Worm (Caenorhabditis elegans) whole organism, L3 larva: ENCODE measurements around the gene snrp-3.
A peak's percentile ranks its signal among the peaks of the same experiment; 100 is the strongest.

Experiments used
- R02D3.7 ChIP-seq: fragments of 150-350 bp; optimal IDR thresholded peaks from 2 replicates; lab custom pipeline; 2014; ENCODE audit warnings: missing biosample characterization, missing genetic modification characterization
- aly-2 ChIP-seq: fragments of 150-350 bp; optimal IDR thresholded peaks from 2 replicates; lab custom pipeline; 2014; ENCODE audit warnings: missing biosample characterization, missing genetic modification characterization
- ama-1 ChIP-seq: fragments of 150-350 bp; optimal IDR thresholded peaks from 2 replicates; lab custom pipeline; 2018
- ceh-16 ChIP-seq: sonication (generic microtip); optimal IDR thresholded peaks from 2 replicates; lab custom pipeline; 2017; ENCODE audit warnings: missing biosample characterization, missing genetic modification characterization
- ceh-28 ChIP-seq: fragments of 150-350 bp; optimal IDR thresholded peaks from 2 replicates; lab custom pipeline; 2014; ENCODE audit warnings: missing biosample characterization, missing genetic modification reagents, missing genetic modification characterization
- ceh-82 ChIP-seq: fragments of 150-350 bp; optimal IDR thresholded peaks from 2 replicates; lab custom pipeline; 2014; ENCODE audit warnings: missing biosample characterization, missing genetic modification characterization
- ceh-9 ChIP-seq: sonication (generic microtip); optimal IDR thresholded peaks from 2 replicates; lab custom pipeline; 2018; ENCODE audit warnings: missing biosample characterization, missing genetic modification characterization
- egl-27 ChIP-seq: sonication (generic microtip); optimal IDR thresholded peaks from 4 replicates; lab custom pipeline; 2017; ENCODE audit warnings: missing biosample characterization, missing genetic modification reagents, missing genetic modification characterization
- egl-5 ChIP-seq: fragments of 150-350 bp; optimal IDR thresholded peaks from 2 replicates; lab custom pipeline; 2017; ENCODE audit warnings: missing biosample characterization, missing genetic modification reagents, missing genetic modification characterization, inconsistent platforms
- elt-2 ChIP-seq: sonication (generic microtip); optimal IDR thresholded peaks from 2 replicates; lab custom pipeline; 2016; ENCODE audit warnings: missing genetic modification reagents, mild to moderate bottlenecking, missing genetic modification characterization, missing compliant biosample characterization
- eor-1 ChIP-seq, 2 experiments: fragments of 150-350 bp; optimal IDR thresholded peaks; 2 replicates each; lab custom pipeline; 2014 to 2018; ENCODE audit warnings: missing biosample characterization in 2 of 2, missing genetic modification characterization in 2 of 2
- fos-1 ChIP-seq: fragments of 150-350 bp; optimal IDR thresholded peaks from 2 replicates; lab custom pipeline; 2014; ENCODE audit warnings: missing biosample characterization, missing genetic modification characterization
- jun-1 ChIP-seq: fragments of 150-350 bp; optimal IDR thresholded peaks from 2 replicates; lab custom pipeline; 2014; ENCODE audit warnings: missing biosample characterization, missing genetic modification reagents, missing genetic modification characterization
- lin-15B ChIP-seq: fragments of 150-350 bp; optimal IDR thresholded peaks from 2 replicates; lab custom pipeline; 2014; ENCODE audit warnings: missing biosample characterization, missing genetic modification characterization
- lin-39 ChIP-seq: fragments of 150-350 bp; optimal IDR thresholded peaks from 2 replicates; lab custom pipeline; 2018; ENCODE audit warnings: missing biosample characterization, missing genetic modification reagents, missing genetic modification characterization
- mdl-1 ChIP-seq: fragments of 150-350 bp; optimal IDR thresholded peaks from 2 replicates; lab custom pipeline; 2014; ENCODE audit warnings: missing biosample characterization, missing genetic modification characterization
- mml-1 ChIP-seq: fragments of 150-350 bp; sonication (generic microtip); optimal IDR thresholded peaks from 3 replicates; lab custom pipeline; 2014; ENCODE audit warnings: missing biosample characterization, missing genetic modification characterization
- nfya-1 ChIP-seq: sonication (generic microtip); optimal IDR thresholded peaks from 2 replicates; lab custom pipeline; 2017; ENCODE audit warnings: missing genetic modification characterization, mild to moderate bottlenecking, missing compliant biosample characterization, antibody characterized with exemption, moderate library complexity; ENCODE audit not compliant: insufficient read depth
- nhr-11 ChIP-seq: fragments of 150-350 bp; optimal IDR thresholded peaks from 2 replicates; lab custom pipeline; 2014; ENCODE audit warnings: missing biosample characterization, missing genetic modification characterization
- nhr-23 ChIP-seq: fragments of 150-350 bp; optimal IDR thresholded peaks from 2 replicates; lab custom pipeline; 2014; ENCODE audit warnings: missing biosample characterization, missing genetic modification reagents, missing genetic modification characterization
- nhr-237 ChIP-seq: fragments of 150-350 bp; optimal IDR thresholded peaks from 2 replicates; lab custom pipeline; 2014; ENCODE audit warnings: missing biosample characterization, missing genetic modification characterization
- nhr-28 ChIP-seq: fragments of 150-350 bp; optimal IDR thresholded peaks from 2 replicates; lab custom pipeline; 2014; ENCODE audit warnings: missing biosample characterization, missing genetic modification characterization
- nhr-43 ChIP-seq: sonication (generic microtip); optimal IDR thresholded peaks from 2 replicates; lab custom pipeline; 2016; ENCODE audit warnings: mild to moderate bottlenecking, missing genetic modification characterization, missing compliant biosample characterization; ENCODE audit not compliant: poor library complexity, severe bottlenecking
- nhr-76 ChIP-seq: fragments of 150-350 bp; sonication (generic microtip); optimal IDR thresholded peaks from 5 replicates; lab custom pipeline; 2014; ENCODE audit warnings: missing biosample characterization, missing genetic modification characterization
- nhr-77 ChIP-seq: fragments of 150-350 bp; optimal IDR thresholded peaks from 2 replicates; lab custom pipeline; 2014; ENCODE audit warnings: missing biosample characterization, missing genetic modification characterization
- pha-4 ChIP-seq: fragments of 150-350 bp; optimal IDR thresholded peaks from 2 replicates; lab custom pipeline; 2014; ENCODE audit warnings: missing biosample characterization, missing genetic modification reagents, missing genetic modification characterization
- pqm-1 ChIP-seq: fragments of 150-350 bp; optimal IDR thresholded peaks from 2 replicates; lab custom pipeline; 2017; ENCODE audit warnings: missing biosample characterization, missing genetic modification characterization, inconsistent platforms
- sea-2 ChIP-seq: fragments of 150-350 bp; sonication (generic microtip); optimal IDR thresholded peaks from 4 replicates; lab custom pipeline; 2014; ENCODE audit warnings: missing biosample characterization, missing genetic modification reagents, missing genetic modification characterization
- tbx-2 ChIP-seq: sonication (generic microtip); optimal IDR thresholded peaks from 2 replicates; lab custom pipeline; 2016; ENCODE audit warnings: mild to moderate bottlenecking, missing genetic modification characterization, missing compliant biosample characterization
- unc-39 ChIP-seq: sonication (generic microtip); optimal IDR thresholded peaks from 4 replicates; lab custom pipeline; 2017; ENCODE audit warnings: missing biosample characterization, missing genetic modification characterization
- unc-62 ChIP-seq: fragments of 150-350 bp; sonication (generic microtip); optimal IDR thresholded peaks from 4 replicates; lab custom pipeline; 2014; ENCODE audit warnings: missing biosample characterization, missing genetic modification reagents, missing genetic modification characterization
- ztf-11 ChIP-seq: fragments of 150-350 bp; optimal IDR thresholded peaks from 2 replicates; lab custom pipeline; 2014; ENCODE audit warnings: missing biosample characterization, missing genetic modification characterization
- ztf-4 ChIP-seq: fragments of 150-350 bp; optimal IDR thresholded peaks from 2 replicates; lab custom pipeline; 2014; ENCODE audit warnings: missing biosample characterization, missing genetic modification characterization

snrp-3 gene

DNA sequence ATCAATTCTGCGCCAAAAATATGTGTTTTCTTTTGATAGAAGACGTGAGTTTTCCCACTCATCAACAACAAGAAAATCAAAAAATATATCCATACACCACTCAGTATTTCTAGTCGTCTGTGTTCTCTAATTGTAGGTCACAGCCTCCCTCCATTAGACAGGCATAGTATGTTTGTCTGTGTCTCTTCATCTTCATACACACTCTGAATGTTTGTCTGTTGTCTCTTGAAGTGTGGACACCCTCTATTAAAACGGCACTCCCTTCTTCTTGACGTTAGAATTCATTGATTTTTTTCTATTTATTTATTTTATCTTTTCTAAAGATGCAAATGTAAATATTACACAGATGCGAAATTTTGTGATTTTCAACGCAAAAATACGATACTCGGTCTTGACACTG lies 49.7 kb upstream of the snrp-3 start:
- TF ChIP-seq nhr-23 (peak; percentile 52), nfya-1 (tag; lab: Kevin White, UChicago) (peak; percentile 35), nhr-43 (tag; lab: Kevin White, UChicago) (no peak), pha-4 (tag; lab: Kevin White, UChicago) (peak; percentile 51), lin-15B (no peak)

DNA sequence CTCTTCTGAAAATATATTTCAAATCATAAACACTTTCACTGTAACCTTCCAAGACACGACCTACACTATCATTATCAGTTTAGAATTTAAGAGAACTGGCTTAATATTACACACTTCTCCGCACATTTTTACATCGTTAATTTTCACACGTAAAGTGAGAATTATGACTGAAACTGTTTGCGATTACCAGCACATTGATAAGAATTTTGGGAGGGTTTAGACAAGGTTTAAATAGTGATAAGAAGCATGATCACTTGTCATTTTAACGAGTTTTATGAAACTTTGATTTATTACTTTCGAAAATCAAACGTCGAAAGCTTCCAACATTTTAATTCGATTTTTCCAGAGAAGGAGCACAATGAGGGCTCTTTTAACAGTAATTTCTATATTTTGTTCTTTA lies 42.9 kb upstream of the snrp-3 start, which contains the start of gene F21D5.3:
Gene F21D5.3 (plus strand): TSS at position 347 of the 400 bp plus-strand sequence.
- TF ChIP-seq elt-2, result peak; percentile 94
- no peak for TF ChIP-seq mdl-1 (tag; lab: Kevin White, UChicago)
- no peak for TF ChIP-seq unc-62
- no peak for TF ChIP-seq eor-1 (tag; optimal IDR thresholded peaks at IDR 0.05; lab: Kevin White, UChicago)
- peak; percentile 96 for TF ChIP-seq pqm-1 (tag; lab: Kevin White, UChicago)
- peak; percentile 6 for TF ChIP-seq pha-4 (tag; lab: Kevin White, UChicago)
- TF ChIP-seq ztf-4, result no peak
- TF ChIP-seq jun-1, result peak; percentile 16

DNA sequence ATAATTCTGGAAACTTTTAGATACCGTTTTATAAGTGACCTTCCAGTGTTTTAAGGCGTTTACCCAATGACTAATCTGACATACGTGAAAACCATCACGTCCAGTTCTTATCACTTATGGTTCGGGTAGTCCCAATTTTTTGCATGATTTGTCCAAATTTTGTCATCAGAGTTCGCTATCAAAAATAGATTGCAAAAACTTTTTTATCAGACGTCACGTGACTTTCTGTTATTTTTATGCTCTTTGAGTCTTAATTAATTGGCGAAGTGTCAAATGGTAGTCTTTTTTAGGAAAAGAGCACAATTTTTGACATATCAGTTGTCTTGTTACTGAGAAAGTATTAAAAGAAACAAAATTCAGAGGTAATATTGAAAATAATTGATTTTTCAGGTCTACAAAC lies 42.0 kb upstream of the snrp-3 start:
- TF ChIP-seq elt-2 (peak; percentile 90), pha-4 (tag; lab: Kevin White, UChicago) (peak; percentile 45), pqm-1 (tag; lab: Kevin White, UChicago) (peak; percentile 66), ama-1 (lab: Kevin White, UChicago) (no peak)

DNA sequence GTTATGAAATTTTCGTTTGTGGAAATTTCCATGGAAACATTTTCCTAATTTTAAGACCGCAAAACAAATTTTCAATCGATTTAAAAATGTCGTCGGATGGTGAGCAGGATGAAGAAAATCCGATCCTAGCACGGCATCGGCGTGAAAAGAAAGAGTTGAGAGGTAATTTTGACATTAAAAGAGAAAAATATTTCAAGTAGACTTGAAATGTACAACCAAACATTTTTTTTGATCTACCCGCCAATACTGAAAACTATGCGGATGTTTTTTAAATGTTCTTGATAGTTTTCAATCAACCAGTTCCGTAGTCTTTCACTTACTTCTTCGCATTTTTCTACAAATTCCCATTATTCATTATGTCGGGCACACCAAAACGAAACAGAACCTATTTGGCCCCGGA lies 40.5 kb upstream of the snrp-3 start, which contains the start of gene otub-3:
Gene otub-3 (plus strand): TSS at position 56 of the 400 bp plus-strand sequence.
- no peak for TF ChIP-seq nhr-28 (tag; lab: Kevin White, UChicago)
- TF ChIP-seq, all 47 proteins: peak for 0

DNA sequence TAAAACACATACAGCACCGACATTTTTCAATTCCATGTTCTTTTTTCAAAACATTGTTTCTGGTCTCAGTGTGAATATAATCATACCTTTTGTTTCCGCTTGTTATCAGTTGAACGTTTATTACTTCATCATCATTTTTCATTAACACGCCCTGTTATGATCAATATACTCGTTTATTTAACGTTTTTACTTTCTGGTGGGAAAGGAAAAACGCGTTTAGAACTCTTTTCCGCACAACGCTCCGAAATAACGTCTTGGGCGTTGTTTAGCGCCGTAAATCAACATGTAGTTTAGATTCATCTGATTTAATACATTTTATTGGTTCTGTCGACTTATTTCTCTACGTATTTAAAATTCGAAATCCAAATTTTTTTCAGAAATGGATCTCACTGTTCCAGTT lies 37.7 kb upstream of the snrp-3 start, which contains the start of gene pgm-3:
Gene pgm-3 (plus strand): TSS at position 378 of the 400 bp plus-strand sequence.
- TF ChIP-seq pqm-1 (tag; lab: Kevin White, UChicago) (peak; percentile 32), R02D3.7 (tag; lab: Kevin White, UChicago) (peak; percentile 15), ceh-28 (tag; lab: Kevin White, UChicago) (no peak), lin-15B (peak; percentile 2), elt-2 (peak; percentile 64), mdl-1 (tag; lab: Kevin White, UChicago) (no peak)

DNA sequence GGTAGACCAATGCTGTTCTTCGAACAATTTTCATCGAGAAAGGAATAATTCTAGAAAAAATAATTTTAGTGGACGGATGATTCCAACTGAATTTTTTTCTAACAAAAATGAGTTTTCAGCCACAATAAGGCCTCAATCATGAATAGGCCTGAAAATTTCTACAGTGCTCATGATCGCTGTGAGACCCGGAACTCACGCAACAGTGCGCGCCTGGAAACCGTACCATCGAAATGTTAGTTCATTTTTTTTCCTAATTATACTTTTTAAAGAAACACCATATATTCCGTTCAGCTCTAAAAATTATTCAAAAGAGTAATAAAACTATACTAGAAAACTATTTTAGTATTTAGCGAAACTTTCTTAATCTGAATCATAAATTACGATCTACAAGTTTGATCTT lies 37.3 kb upstream of the snrp-3 start:
- TF ChIP-seq unc-62 (no peak), fos-1 (tag; lab: Kevin White, UChicago) (no peak), ztf-11 (tag; lab: Kevin White, UChicago) (no peak), ztf-4 (no peak), unc-39 (tag; lab: Kevin White, UChicago) (no peak), nhr-77 (tag; lab: Kevin White, UChicago) (no peak), nhr-76 (tag; lab: Kevin White, UChicago) (no peak), jun-1 (no peak), sea-2 (GFP tag; lab: Kevin White, UChicago) (no peak), mml-1 (tag; lab: Kevin White, UChicago) (no peak), ceh-82 (tag; lab: Kevin White, UChicago) (no peak), ceh-16 (tag; lab: Kevin White, UChicago) (no peak), pqm-1 (tag; lab: Kevin White, UChicago) (no peak)

DNA sequence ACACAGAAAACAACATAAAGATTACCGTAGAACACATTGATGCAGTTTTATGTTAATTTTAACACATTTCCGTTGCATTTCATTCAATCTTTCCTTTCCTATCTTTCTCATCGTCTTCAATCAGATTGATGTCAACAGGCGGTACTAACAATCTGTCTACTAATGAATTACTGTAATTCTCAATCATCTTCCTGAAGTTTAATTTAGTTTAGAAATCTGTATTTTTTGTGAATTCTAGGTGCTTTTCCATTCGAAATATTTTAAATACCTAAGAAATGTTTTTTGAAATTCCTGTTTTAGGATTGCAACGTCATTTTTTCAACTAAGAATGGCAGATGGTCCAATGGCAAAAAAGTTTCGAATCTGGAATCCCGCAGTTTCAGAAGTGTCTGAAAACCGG lies 36.1 kb upstream of the snrp-3 start, which contains the start of gene F21D5.9:
Gene F21D5.9 (plus strand): TSS at position 301 of the 400 bp plus-strand sequence.
- TF ChIP-seq ama-1 (lab: Kevin White, UChicago), result no peak
- no peak for TF ChIP-seq lin-39 (tag; lab: Kevin White, UChicago)
- no peak for TF ChIP-seq nhr-11 (tag; lab: Kevin White, UChicago)
- no peak for TF ChIP-seq nhr-23
- no peak for TF ChIP-seq aly-2 (tag; lab: Kevin White, UChicago)
- no peak for TF ChIP-seq ztf-11 (tag; lab: Kevin White, UChicago)
- no peak for TF ChIP-seq nhr-76 (tag; lab: Kevin White, UChicago)
- TF ChIP-seq R02D3.7 (tag; lab: Kevin White, UChicago), result no peak
- TF ChIP-seq jun-1, result no peak
- TF ChIP-seq ceh-9 (tag; lab: Kevin White, UChicago), result no peak
- TF ChIP-seq nhr-237 (tag; lab: Kevin White, UChicago), result no peak
- TF ChIP-seq fos-1 (tag; lab: Kevin White, UChicago), result no peak
- TF ChIP-seq egl-5 (tag; lab: Kevin White, UChicago), result no peak
- TF ChIP-seq tbx-2 (tag; lab: Kevin White, UChicago), result no peak
- no peak for TF ChIP-seq eor-1 (tag; optimal IDR thresholded peaks at IDR 0.05; lab: Kevin White, UChicago)
- TF ChIP-seq egl-27 (tag; lab: Kevin White, UChicago), result no peak
- no peak for TF ChIP-seq unc-62
